Worm (Caenorhabditis elegans): ENCODE data around the gene D1054.9.
A peak's percentile ranks its signal among the peaks of the same experiment; 100 is the strongest.

Gene D1054.9

DNA sequence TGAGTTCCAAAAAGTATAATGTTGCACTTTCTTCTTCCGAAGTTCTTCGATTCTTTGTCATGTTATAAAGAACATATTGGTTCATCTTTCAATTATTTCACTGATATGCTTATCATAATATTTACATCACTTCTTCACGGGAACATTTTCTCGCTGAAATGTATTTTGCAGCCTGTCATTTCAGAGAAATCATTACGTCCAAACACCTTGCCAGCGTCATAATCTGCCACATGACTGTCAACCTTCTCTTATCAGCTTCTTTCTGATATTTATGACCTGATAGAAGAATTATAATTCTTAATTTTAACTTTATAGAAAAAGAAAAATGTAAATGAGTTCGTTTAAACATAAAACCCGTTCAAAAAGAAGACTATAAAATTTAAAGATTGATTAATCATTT lies 11.2 kb upstream of the D1054.9 start:
- TF ChIP-seq dao-5 (tag; optimal IDR thresholded peaks at IDR 0.05) (no peak), W03F9.2 (tag; optimal IDR thresholded peaks at IDR 0.05) (peak; percentile 1), him-1 (tag; optimal IDR thresholded peaks at IDR 0.05) (no peak)

DNA sequence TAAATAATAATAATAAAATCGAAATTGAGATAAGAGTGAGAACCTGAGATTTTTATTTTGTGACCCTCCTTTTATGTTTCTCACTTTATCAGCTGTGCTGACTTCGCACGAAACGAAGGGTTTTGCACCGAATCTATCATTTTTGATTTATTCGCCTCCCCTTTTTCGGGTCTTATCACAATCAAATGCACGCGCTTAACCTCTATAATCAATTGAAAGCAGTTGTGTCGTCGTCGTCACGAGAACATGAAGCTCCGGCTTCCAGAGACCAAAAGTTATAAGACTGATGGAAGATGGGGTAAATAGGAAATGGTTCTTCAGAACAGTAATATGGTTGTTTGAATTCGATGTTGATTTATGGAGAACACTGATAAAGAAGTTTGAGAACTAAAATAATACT lies 10.3 kb upstream of the D1054.9 start, which contains the start of gene D1054.18:
TSS of gene D1054.18 (minus strand) at position 45 of the 400 bp plus-strand sequence.
- TF ChIP-seq W03F9.2 (tag; optimal IDR thresholded peaks at IDR 0.05) (no peak), him-1 (tag; optimal IDR thresholded peaks at IDR 0.05) (no peak)

DNA sequence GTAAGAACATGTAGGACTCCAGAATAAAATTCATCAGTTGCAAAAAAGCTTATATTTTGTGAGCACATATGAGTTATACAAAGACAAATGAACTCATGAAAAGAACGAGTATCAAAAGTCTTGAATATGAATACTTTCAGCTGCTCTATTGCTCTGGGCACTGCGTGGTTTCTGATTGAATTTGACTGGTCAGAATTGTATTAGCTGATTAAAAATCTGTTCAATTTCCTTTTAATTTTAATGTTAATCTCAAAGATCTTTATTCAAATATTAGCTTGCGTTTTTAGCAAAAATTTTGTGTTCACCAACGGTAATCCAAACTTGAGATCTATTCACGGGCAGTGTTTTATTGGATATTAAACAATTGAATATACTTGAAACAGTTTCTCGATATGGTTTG lies 7.2 kb upstream of the D1054.9 start, which contains the start of gene srh-184:
TSS of gene srh-184 (minus strand) at position 101 of the 400 bp plus-strand sequence.
- TF ChIP-seq dao-5 (tag; optimal IDR thresholded peaks at IDR 0.05) = no peak

DNA sequence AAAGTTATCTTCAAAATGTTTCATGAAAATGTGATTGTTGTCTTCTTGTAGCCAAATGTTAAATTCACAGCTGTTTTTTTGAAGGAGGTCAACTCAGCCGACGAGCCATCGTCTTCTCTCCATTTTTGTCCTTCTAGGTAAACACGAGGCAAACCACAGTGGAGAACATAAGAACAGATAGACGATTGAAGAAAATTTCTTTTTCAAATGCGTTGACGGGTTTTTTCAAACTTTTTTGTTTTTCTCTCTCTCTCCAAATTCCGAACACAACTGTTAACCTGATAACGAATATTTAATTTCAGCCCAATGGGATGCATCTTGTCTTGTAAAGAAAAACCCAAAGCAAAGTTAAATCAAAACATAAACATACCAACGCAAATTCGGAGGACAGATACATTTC lies 4.6 kb upstream of the D1054.9 start, which contains the start of gene D1054.19:
TSS of gene D1054.19 (plus strand) at position 301 of the 400 bp plus-strand sequence.
- TF ChIP-seq W03F9.2 (tag; optimal IDR thresholded peaks at IDR 0.05) = no peak
- TF ChIP-seq him-1 (tag; optimal IDR thresholded peaks at IDR 0.05) = no peak
- TF ChIP-seq dao-5 (tag; optimal IDR thresholded peaks at IDR 0.05) = no peak

DNA sequence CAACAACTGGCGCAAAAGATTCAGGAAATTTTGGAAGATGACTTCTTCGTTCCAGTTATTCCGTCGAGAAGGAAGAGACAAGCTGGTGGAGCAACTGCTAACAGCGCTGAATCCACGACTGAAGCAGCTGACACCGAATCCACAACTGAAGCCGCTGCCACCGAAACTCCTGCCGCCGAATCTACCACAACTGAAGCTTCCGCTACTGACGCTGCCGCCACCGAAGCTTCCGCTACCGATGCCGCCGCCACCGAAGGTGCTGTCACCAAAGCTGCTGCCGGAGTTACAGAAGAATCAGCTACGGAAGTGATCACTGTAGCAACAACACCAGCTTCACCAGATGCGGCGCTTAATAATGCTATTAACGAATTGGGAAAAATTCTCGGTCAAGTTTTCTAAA lies 3.6 kb upstream of the D1054.9 start:
- TF ChIP-seq dao-5 (tag; optimal IDR thresholded peaks at IDR 0.05) (no peak), W03F9.2 (tag; optimal IDR thresholded peaks at IDR 0.05) (no peak), him-1 (tag; optimal IDR thresholded peaks at IDR 0.05) (no peak)

DNA sequence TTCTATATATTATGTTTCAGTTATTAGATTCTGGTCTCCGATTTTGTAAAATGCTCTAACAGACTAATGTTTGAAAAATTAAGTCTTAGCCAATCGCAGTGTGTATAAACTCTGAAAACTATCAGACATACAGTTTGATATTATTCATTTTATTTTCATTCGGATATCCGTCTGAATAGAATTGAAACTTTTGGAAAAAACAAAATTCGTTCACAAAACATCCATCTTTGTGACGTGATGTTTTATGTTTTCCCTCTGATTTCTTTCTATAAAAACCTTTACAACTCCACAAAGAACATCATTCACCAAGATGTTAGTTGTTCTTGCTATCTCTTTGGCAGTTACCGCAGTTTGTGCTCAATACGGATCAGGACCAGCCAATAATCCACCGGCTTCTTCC lies 2.6 kb upstream of the D1054.9 start, which contains the start of gene ule-3:
TSS of gene ule-3 (plus strand) at position 301 of the 400 bp plus-strand sequence.
- TF ChIP-seq W03F9.2 (tag; optimal IDR thresholded peaks at IDR 0.05) (no peak), dao-5 (tag; optimal IDR thresholded peaks at IDR 0.05) (no peak), him-1 (tag; optimal IDR thresholded peaks at IDR 0.05) (no peak)

DNA sequence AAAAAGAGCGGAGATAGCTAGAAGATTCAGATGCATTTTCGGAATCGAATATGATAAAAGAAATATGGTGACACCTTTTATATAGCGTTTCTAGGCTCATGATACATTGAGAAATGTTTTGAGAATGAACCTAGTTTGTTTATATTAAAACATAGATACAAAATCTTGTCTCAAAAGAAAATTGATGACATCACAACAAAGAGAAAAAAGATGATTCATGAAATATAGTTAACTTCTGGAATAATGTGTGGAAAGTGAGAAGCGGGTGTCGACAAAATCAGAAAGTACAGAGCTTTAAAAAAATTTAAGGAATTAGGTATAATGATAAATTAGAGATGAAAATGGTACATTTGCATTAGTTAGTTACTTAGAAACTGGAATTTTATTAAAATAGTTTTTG lies 1.9 kb upstream of the D1054.9 start, which contains the start of gene D1054.10:
TSS of gene D1054.10 (minus strand) at position 101 of the 400 bp plus-strand sequence.
- TF ChIP-seq W03F9.2 (tag; optimal IDR thresholded peaks at IDR 0.05) (no peak), him-1 (tag; optimal IDR thresholded peaks at IDR 0.05) (no peak), dao-5 (tag; optimal IDR thresholded peaks at IDR 0.05) (no peak)

DNA sequence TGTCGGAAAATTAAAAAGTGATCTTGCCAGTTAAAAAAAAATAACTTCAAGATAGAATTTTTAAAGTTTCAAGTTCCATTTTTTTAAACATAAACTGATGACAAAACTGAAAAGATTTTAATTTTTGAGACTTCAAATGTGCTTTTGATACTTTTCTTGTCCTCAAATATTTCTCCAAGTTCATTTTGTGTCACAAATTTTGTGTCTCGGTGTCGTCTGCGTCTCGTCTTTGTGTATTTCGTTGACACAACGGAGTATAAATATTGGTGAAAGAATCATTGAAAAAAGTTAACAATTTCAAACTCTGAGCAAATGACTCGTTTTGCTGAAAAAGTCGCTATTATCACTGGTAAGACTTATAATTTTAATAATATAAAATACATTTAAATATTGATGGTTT lies 6.8 kb downstream of the D1054.9 start, which contains the start of gene D1054.8:
TSS of gene D1054.8 (plus strand) at position 301 of the 400 bp plus-strand sequence.
- no peak for TF ChIP-seq him-1 (tag; optimal IDR thresholded peaks at IDR 0.05)
- no peak for TF ChIP-seq dao-5 (tag; optimal IDR thresholded peaks at IDR 0.05)
- TF ChIP-seq W03F9.2 (tag; optimal IDR thresholded peaks at IDR 0.05) = no peak

DNA sequence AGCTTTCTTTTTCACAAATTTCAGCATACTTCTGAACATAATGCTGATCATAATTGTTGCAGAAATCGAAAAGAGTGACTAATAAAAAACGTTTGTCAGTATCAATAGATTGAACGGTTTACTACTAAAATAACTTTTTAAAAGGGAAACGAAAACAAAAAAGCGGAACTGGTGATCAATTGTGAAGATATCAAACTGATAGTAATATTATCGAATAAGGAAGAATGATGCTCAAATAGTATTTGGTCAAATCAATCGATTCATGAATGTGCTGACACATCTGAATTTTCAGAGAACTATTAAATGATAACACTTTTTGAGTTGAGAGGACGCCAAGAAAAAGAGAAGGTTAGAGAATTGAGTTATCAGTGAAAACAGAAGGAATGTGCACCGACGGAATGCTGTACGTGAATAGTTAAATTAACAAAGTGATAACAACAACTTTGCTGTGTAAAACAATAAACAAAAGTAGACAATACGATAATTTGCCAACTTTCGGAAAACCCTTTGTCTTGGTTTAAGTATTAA lies 14.3 kb downstream of the D1054.9 start, which contains the start of gene D1054.5:
TSS of gene D1054.5 (minus strand) at position 51 of the 528 bp plus-strand sequence.
- no peak for TF ChIP-seq him-1 (tag; optimal IDR thresholded peaks at IDR 0.05)
- TF ChIP-seq W03F9.2 (tag; optimal IDR thresholded peaks at IDR 0.05) = no peak
- TF ChIP-seq dao-5 (tag; optimal IDR thresholded peaks at IDR 0.05) = no peak

DNA sequence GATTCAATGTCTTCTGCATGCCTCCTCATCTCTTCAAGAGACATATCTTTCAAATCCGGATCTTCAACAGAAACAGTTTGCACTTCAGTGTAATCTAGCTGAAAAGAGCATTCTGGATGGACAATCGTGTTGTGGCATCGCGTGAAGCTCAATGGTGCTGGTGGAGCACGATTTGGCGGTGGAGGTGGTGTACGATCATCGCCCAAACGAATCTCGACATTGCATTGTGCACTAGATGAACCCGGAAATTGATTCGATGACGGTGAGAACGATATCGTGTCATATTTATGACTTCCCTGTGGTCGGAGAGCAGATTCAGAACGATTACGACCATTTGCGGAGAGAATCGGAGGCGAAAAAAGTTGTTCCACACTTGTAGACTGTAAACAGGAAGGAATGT lies 17.6 kb downstream of the D1054.9 start:
- TF ChIP-seq W03F9.2 (tag; optimal IDR thresholded peaks at IDR 0.05) = no peak
- no peak for TF ChIP-seq him-1 (tag; optimal IDR thresholded peaks at IDR 0.05)
- TF ChIP-seq dao-5 (tag; optimal IDR thresholded peaks at IDR 0.05) = no peak

DNA sequence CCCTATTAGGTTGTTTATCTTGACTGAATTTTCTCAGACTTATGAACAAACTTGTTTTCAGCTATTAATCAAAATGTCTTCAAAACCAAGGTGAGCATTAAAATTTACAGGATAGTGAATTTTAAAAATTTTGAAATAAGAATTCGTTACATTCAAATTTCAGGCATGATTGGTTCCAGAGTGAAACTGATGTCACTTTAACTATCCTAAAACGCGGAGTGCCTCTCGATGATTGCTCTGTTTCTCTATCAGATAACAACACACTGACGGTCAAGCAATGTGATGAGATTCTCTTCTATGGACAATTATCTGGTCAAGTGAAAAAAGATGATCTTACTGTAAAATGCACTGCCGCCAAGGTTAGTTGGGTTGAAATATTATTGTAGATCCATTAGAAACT lies 19.5 kb downstream of the D1054.9 start, which contains the start of gene D1054.3:
TSS of gene D1054.3 (plus strand) at position 62 of the 400 bp plus-strand sequence.
- TF ChIP-seq W03F9.2 (tag; optimal IDR thresholded peaks at IDR 0.05) (no peak), dao-5 (tag; optimal IDR thresholded peaks at IDR 0.05) (no peak), him-1 (tag; optimal IDR thresholded peaks at IDR 0.05) (no peak)

DNA sequence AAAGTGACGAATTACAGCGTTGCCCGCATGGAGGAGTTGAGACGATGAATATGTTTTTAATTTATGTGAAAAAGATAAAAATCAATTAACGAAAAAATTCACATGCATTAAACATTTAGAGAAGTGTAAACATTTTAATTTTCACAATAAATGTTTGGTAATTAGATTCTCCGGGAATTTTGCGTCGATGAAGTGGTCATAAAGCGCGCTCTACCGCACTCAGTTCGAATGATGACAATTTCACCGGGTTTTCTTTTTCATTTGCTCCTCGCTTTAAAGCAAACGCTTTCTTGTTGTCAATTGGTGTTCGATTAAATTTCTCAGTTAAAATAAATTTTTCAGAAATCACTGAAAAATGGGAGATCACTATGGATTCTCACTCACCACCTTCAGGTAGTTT lies 20.8 kb downstream of the D1054.9 start, which contains the start of the genes D1054.1 and pas-2:
TSS of gene D1054.1 (minus strand) at position 192 of the 400 bp plus-strand sequence.
TSS of gene pas-2 (plus strand) at position 343 of the 400 bp plus-strand sequence.
- no peak for TF ChIP-seq him-1 (tag; optimal IDR thresholded peaks at IDR 0.05)
- peak; percentile 48 for TF ChIP-seq W03F9.2 (tag; optimal IDR thresholded peaks at IDR 0.05)

DNA sequence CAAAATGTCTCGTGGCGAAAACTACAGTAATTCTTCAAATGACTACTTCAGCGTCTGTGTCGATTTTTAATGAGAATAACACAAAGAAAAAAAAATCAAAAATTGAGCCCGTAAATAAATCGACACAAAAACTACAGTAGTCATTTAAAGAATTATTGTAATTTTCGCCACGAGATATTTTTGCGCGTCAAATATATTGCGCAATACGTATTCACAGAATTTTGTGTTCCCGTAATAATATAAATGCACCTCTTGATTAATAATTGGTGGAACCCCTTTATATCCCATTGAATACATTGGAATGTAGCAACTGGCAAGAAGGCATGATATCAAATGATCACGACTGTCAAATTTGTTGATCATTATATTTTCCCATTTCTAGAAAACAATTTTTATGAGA lies 22.0 kb downstream of the D1054.9 start:
- TF ChIP-seq dao-5 (tag; optimal IDR thresholded peaks at IDR 0.05) (no peak), W03F9.2 (tag; optimal IDR thresholded peaks at IDR 0.05) (no peak), him-1 (tag; optimal IDR thresholded peaks at IDR 0.05) (no peak)

DNA sequence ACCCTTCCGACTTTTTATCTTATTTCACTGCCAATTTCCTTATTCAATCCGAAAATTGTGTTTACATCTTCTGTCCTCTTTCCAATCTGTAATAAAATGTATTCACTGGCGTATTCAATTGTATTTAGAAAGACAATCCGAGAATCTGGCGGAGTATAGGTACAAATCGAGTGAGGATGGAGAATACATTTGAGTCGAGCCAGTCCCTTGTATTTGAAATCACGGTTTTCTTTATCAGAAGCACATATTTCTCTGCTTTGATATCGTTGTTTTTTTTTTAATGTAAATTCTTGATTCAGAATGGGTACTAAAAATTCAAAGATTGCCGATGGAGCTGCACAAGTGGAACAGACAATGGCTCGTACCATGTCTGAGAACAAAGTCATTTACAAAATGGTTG lies 26.8 kb downstream of the D1054.9 start, which contains the start of gene ocr-1:
TSS of gene ocr-1 (plus strand) at position 301 of the 400 bp plus-strand sequence.
- no peak for TF ChIP-seq W03F9.2 (tag; optimal IDR thresholded peaks at IDR 0.05)
- TF ChIP-seq dao-5 (tag; optimal IDR thresholded peaks at IDR 0.05) = no peak
- no peak for TF ChIP-seq him-1 (tag; optimal IDR thresholded peaks at IDR 0.05)

DNA sequence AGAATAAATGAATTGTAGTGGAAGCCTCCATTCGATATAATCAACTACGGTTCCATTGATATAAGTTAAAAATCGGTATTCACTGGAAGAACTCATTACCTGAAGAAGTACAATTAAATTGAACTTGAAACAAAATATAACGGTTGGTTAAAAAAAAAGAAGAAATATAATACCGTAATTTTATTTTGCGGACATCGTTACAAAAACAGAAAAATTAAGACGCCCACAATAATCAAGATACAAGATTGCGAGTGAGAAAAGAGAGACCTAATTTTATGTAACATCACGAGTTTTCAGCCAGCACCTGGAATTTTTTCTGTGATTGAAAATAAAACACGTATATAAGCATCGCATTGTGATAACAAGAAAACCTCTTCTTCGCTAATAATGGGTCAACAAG lies 28.2 kb downstream of the D1054.9 start, which contains the start of gene sre-6:
TSS of gene sre-6 (minus strand) at position 101 of the 400 bp plus-strand sequence.
- no peak for TF ChIP-seq him-1 (tag; optimal IDR thresholded peaks at IDR 0.05)
- TF ChIP-seq dao-5 (tag; optimal IDR thresholded peaks at IDR 0.05) = no peak
- no peak for TF ChIP-seq W03F9.2 (tag; optimal IDR thresholded peaks at IDR 0.05)

Data from whole organism, L4/young adult.